Fruit fly (Drosophila melanogaster) whole organism, embryonic: ENCODE results near the gene Bfc.
A peak's percentile ranks its signal among the peaks of the same experiment; 100 is the strongest.

ENCODE experiments used
- ATbp ChIP-seq: fragments of 200-800 bp; sonication (Bioruptor generic); optimal IDR thresholded peaks from 2 replicates; lab custom pipeline; 2017; ENCODE audit warnings: missing biosample characterization, mild to moderate bottlenecking, missing genetic modification characterization, missing genetic modification reagents
- Asciz ChIP-seq: fragments of 200-800 bp; sonication (Bioruptor generic); optimal IDR thresholded peaks from 2 replicates; lab custom pipeline; 2017; ENCODE audit warnings: missing biosample characterization, mild to moderate bottlenecking, missing genetic modification characterization, missing genetic modification reagents
- B-H1 ChIP-seq: fragments of 200-800 bp; sonication (Bioruptor generic); IDR thresholded peaks from 3 replicates; pipeline ENCODE4 v1.3.6; 2022; ENCODE audit warnings: missing biosample characterization, missing genetic modification characterization
- B-H2 ChIP-seq: fragments of 200-800 bp; sonication (Bioruptor generic); optimal IDR thresholded peaks from 2 replicates; lab custom pipeline; 2018; ENCODE audit warnings: missing biosample characterization, mild to moderate bottlenecking, missing genetic modification characterization
- CG10267 ChIP-seq: fragments of 200-800 bp; sonication (Bioruptor generic); optimal IDR thresholded peaks from 2 replicates; lab custom pipeline; 2018; ENCODE audit warnings: missing biosample characterization, mild to moderate bottlenecking, missing genetic modification characterization, moderate library complexity
- CG11723 ChIP-seq: fragments of 200-800 bp; sonication (Bioruptor generic); optimal IDR thresholded peaks from 2 replicates; lab custom pipeline; 2017; ENCODE audit warnings: missing biosample characterization, mild to moderate bottlenecking, missing genetic modification characterization
- CG13123 ChIP-seq: fragments of 200-800 bp; sonication (Bioruptor generic); optimal IDR thresholded peaks from 2 replicates; lab custom pipeline; 2016; ENCODE audit warnings: missing biosample characterization, missing genetic modification characterization
- CG13624 ChIP-seq: fragments of 200-800 bp; sonication (Bioruptor generic); optimal IDR thresholded peaks from 2 replicates; lab custom pipeline; 2016; ENCODE audit warnings: missing biosample characterization, missing genetic modification characterization
- CG14860 ChIP-seq: fragments of 200-800 bp; sonication (Bioruptor generic); IDR thresholded peaks from 3 replicates; pipeline ENCODE4 v1.3.6; 2022; ENCODE audit warnings: missing biosample characterization, missing genetic modification characterization; ENCODE audit not compliant: partially characterized antibody
- CG1529 ChIP-seq: fragments of 200-800 bp; sonication (Bioruptor generic); optimal IDR thresholded peaks from 3 replicates; lab custom pipeline; 2018; ENCODE audit warnings: missing biosample characterization, missing genetic modification characterization
- CG17829 ChIP-seq: fragments of 200-800 bp; optimal IDR thresholded peaks from 2 replicates; lab custom pipeline; 2019; ENCODE audit warnings: missing biosample characterization, mild to moderate bottlenecking, missing genetic modification characterization, moderate library complexity
- CG1832 ChIP-seq: fragments of 200-800 bp; sonication (Bioruptor generic); optimal IDR thresholded peaks from 2 replicates; lab custom pipeline; 2017; ENCODE audit warnings: missing biosample characterization, mild to moderate bottlenecking, missing genetic modification characterization, inconsistent platforms
- CG2199 ChIP-seq: fragments of 200-800 bp; sonication (Bioruptor generic); IDR thresholded peaks from 3 replicates; pipeline ENCODE4 v1.3.6; 2022; ENCODE audit warnings: missing biosample characterization, missing genetic modification characterization
- CG2875 ChIP-seq: fragments of 200-800 bp; sonication (Bioruptor generic); optimal IDR thresholded peaks from 2 replicates; lab custom pipeline; 2017; ENCODE audit warnings: missing biosample characterization, mild to moderate bottlenecking, missing genetic modification characterization, missing genetic modification reagents
- CG33213 ChIP-seq: fragments of 200-800 bp; sonication (Bioruptor generic); optimal IDR thresholded peaks from 3 replicates; lab custom pipeline; 2016; ENCODE audit warnings: missing biosample characterization, missing genetic modification characterization
- CG42726 ChIP-seq: fragments of 200-800 bp; sonication (Bioruptor generic); IDR thresholded peaks from 2 replicates; pipeline ENCODE4 v1.3.6; 2022; ENCODE audit warnings: missing biosample characterization, missing genetic modification characterization; ENCODE audit not compliant: partially characterized antibody
- CG6175 ChIP-seq: fragments of 200-800 bp; sonication (Bioruptor generic); IDR thresholded peaks from 3 replicates; pipeline ENCODE4 v1.3.6; 2022; ENCODE audit warnings: missing biosample characterization, missing genetic modification characterization
- CG7556 ChIP-seq: fragments of 200-800 bp; sonication (Bioruptor generic); optimal IDR thresholded peaks from 2 replicates; lab custom pipeline; 2017; ENCODE audit warnings: missing biosample characterization, mild to moderate bottlenecking, missing genetic modification characterization
- CG8924 ChIP-seq: fragments of 200-800 bp; optimal IDR thresholded peaks from 3 replicates; lab custom pipeline; 2019; ENCODE audit warnings: missing biosample characterization, mild to moderate bottlenecking, missing genetic modification characterization, moderate library complexity
- CG9215 ChIP-seq: fragments of 200-800 bp; sonication (Bioruptor generic); IDR thresholded peaks from 2 replicates; pipeline ENCODE4 v1.3.6; 2022; ENCODE audit warnings: missing biosample characterization, missing genetic modification characterization
- CG9876 ChIP-seq: fragments of 200-800 bp; sonication (Bioruptor generic); optimal IDR thresholded peaks from 2 replicates; lab custom pipeline; 2016; ENCODE audit warnings: missing biosample characterization, missing genetic modification characterization
- CTCF ChIP-seq: fragments of 200-800 bp; sonication (Bioruptor generic); optimal IDR thresholded peaks from 2 replicates; lab custom pipeline; 2017; ENCODE audit warnings: missing biosample characterization, mild to moderate bottlenecking, missing genetic modification characterization, moderate library complexity
- D19A ChIP-seq: fragments of 200-800 bp; optimal IDR thresholded peaks from 3 replicates; lab custom pipeline; 2019; ENCODE audit warnings: missing biosample characterization, mild to moderate bottlenecking, missing genetic modification characterization, moderate library complexity
- D19B ChIP-seq: fragments of 200-800 bp; sonication (Bioruptor generic); optimal IDR thresholded peaks from 2 replicates; lab custom pipeline; 2017; ENCODE audit warnings: missing biosample characterization, mild to moderate bottlenecking, missing genetic modification characterization
- Dfd ChIP-seq, 2 experiments: fragments of >200 bp; optimal IDR thresholded peaks; 2 replicates each; lab custom pipeline; 2017; ENCODE audit warnings: missing biosample characterization in 2 of 2, missing genetic modification characterization in 2 of 2
- Ets97D ChIP-seq: fragments of 200-800 bp; sonication (Bioruptor generic); optimal IDR thresholded peaks from 3 replicates; lab custom pipeline; 2016; ENCODE audit warnings: missing biosample characterization, missing genetic modification characterization
- Hr39 ChIP-seq: fragments of >200 bp; optimal IDR thresholded peaks from 2 replicates; lab custom pipeline; 2017
- Hr51 ChIP-seq, 2 experiments: fragments of 200-800 bp; sonication (Bioruptor generic); optimal IDR thresholded peaks; 2 replicates in 1 of 2; 3 replicates in 1 of 2; lab custom pipeline; 2016 to 2018; ENCODE audit warnings: missing biosample characterization in 2 of 2, missing genetic modification characterization in 2 of 2, mild to moderate bottlenecking in 1 of 2, moderate library complexity in 1 of 2
- Hsf ChIP-seq: fragments of 200-800 bp; sonication (Bioruptor generic); optimal IDR thresholded peaks from 3 replicates; lab custom pipeline; 2016; ENCODE audit warnings: missing biosample characterization, missing genetic modification characterization
- Max ChIP-seq: fragments of 200-800 bp; sonication (Bioruptor generic); optimal IDR thresholded peaks from 2 replicates; lab custom pipeline; 2016; ENCODE audit warnings: missing biosample characterization, mild to moderate bottlenecking, missing genetic modification characterization
- Meics ChIP-seq: fragments of 200-800 bp; sonication (Bioruptor generic); optimal IDR thresholded peaks from 2 replicates; lab custom pipeline; 2017; ENCODE audit warnings: missing biosample characterization, mild to moderate bottlenecking, missing genetic modification characterization
- NC2α ChIP-seq: fragments of 200-800 bp; sonication (Bioruptor generic); optimal IDR thresholded peaks from 2 replicates; lab custom pipeline; 2016; ENCODE audit warnings: missing biosample characterization, missing genetic modification characterization
- Neu2 ChIP-seq: fragments of 200-800 bp; sonication (Bioruptor generic); optimal IDR thresholded peaks from 3 replicates; lab custom pipeline; 2016; ENCODE audit warnings: missing biosample characterization, missing genetic modification characterization, borderline replicate concordance
- Nf-YA ChIP-seq: fragments of 200-800 bp; sonication (Bioruptor generic); IDR thresholded peaks from 2 replicates; pipeline ENCODE4 v1.3.6; 2022; ENCODE audit warnings: missing biosample characterization, missing genetic modification characterization
- PHDP ChIP-seq: fragments of 200-800 bp; sonication (Bioruptor generic); optimal IDR thresholded peaks from 3 replicates; lab custom pipeline; 2018; ENCODE audit warnings: missing biosample characterization, mild to moderate bottlenecking, missing genetic modification characterization, moderate library complexity
- Sry-β ChIP-seq: fragments of 200-800 bp; sonication (Bioruptor generic); optimal IDR thresholded peaks from 2 replicates; lab custom pipeline; 2018; ENCODE audit warnings: missing biosample characterization, mild to moderate bottlenecking, missing genetic modification characterization, moderate library complexity
- Taf1 ChIP-seq: fragments of 200-800 bp; sonication (Bioruptor generic); IDR thresholded peaks from 2 replicates; pipeline ENCODE4 v1.3.6; 2022; ENCODE audit warnings: missing biosample characterization, missing genetic modification characterization
- dmrt11E ChIP-seq: fragments of 200-800 bp; sonication (Bioruptor generic); optimal IDR thresholded peaks from 3 replicates; lab custom pipeline; 2018; ENCODE audit warnings: missing biosample characterization, mild to moderate bottlenecking, missing genetic modification characterization, moderate library complexity
- fru ChIP-seq: fragments of >200 bp; optimal IDR thresholded peaks from 2 replicates; lab custom pipeline; 2017
- gem ChIP-seq: fragments of 200-800 bp; sonication (Bioruptor generic); optimal IDR thresholded peaks from 2 replicates; lab custom pipeline; 2019; ENCODE audit warnings: missing biosample characterization, mild to moderate bottlenecking, missing genetic modification characterization, moderate library complexity
- gfzf ChIP-seq: fragments of 200-800 bp; sonication (Bioruptor generic); optimal IDR thresholded peaks from 2 replicates; lab custom pipeline; 2016; ENCODE audit warnings: missing biosample characterization, mild to moderate bottlenecking, missing genetic modification characterization, moderate library complexity
- ham ChIP-seq: fragments of 200-800 bp; sonication (Bioruptor generic); IDR thresholded peaks from 2 replicates; pipeline ENCODE4 v1.3.6; 2022; ENCODE audit warnings: missing biosample characterization, missing genetic modification characterization
- jumu ChIP-seq: fragments of 200-800 bp; sonication (Bioruptor generic); optimal IDR thresholded peaks from 3 replicates; lab custom pipeline; 2016; ENCODE audit warnings: missing biosample characterization, missing genetic modification characterization
- lmd ChIP-seq: fragments of 200-800 bp; sonication (Bioruptor generic); IDR thresholded peaks from 2 replicates; pipeline ENCODE4 v1.3.6; 2022; ENCODE audit warnings: missing biosample characterization, missing genetic modification characterization
- nau ChIP-seq: fragments of 200-800 bp; sonication (Bioruptor generic); optimal IDR thresholded peaks from 3 replicates; lab custom pipeline; 2017; ENCODE audit warnings: missing biosample characterization, mild to moderate bottlenecking, missing genetic modification characterization, missing genetic modification reagents
- peb ChIP-seq: fragments of 200-800 bp; sonication (Bioruptor generic); IDR thresholded peaks from 2 replicates; pipeline ENCODE4 v1.3.6; 2022; ENCODE audit warnings: missing biosample characterization, missing genetic modification characterization
- pfk ChIP-seq: fragments of 200-800 bp; sonication (Bioruptor generic); optimal IDR thresholded peaks from 2 replicates; lab custom pipeline; 2018; ENCODE audit warnings: missing biosample characterization, mild to moderate bottlenecking, missing genetic modification characterization, moderate library complexity
- ro ChIP-seq: fragments of 200-800 bp; sonication (Bioruptor generic); IDR thresholded peaks from 2 replicates; pipeline ENCODE4 v1.3.6; 2022; ENCODE audit warnings: missing biosample characterization, missing genetic modification characterization
- sisA ChIP-seq: fragments of 200-800 bp; sonication (Bioruptor generic); IDR thresholded peaks from 2 replicates; pipeline ENCODE4 v1.3.6; 2022; ENCODE audit warnings: missing biosample characterization, missing genetic modification characterization
- sna ChIP-seq: fragments of 200-800 bp; sonication (Bioruptor generic); IDR thresholded peaks from 2 replicates; pipeline ENCODE4 v1.3.6; 2022; ENCODE audit warnings: missing biosample characterization, missing genetic modification characterization; ENCODE audit not compliant: partially characterized antibody
- sqz ChIP-seq: fragments of 200-800 bp; sonication (Bioruptor generic); optimal IDR thresholded peaks from 3 replicates; lab custom pipeline; 2018; ENCODE audit warnings: missing biosample characterization, mild to moderate bottlenecking, missing genetic modification characterization

The Bfc gene

dm6 chr3L:1300076-1300635 lies 49.7 kb downstream of the Bfc start (continued):
- TF ChIP-seq Meics (GFP tag; lab: Kevin White, UChicago) (peak; percentile 80), CG33213 (peak; percentile 8), D19B (peak; percentile 18), dmrt11E (peak; percentile 90), CG17829 (tag; lab: Kevin White, UChicago) (peak; percentile 94), Nf-YA (GFP tag; lab: Robert Waterston, UW) (no peak), B-H1 (GFP tag; lab: Robert Waterston, UW) (peak; percentile 62; the same call in 1 of the 3 replicates), CG9215 (peak; percentile 56), sqz (GFP tag; lab: Kevin White, UChicago) (no peak), D19A (tag; lab: Kevin White, UChicago) (peak; percentile 88), CG13123 (GFP tag; lab: Kevin White, UChicago) (peak; percentile 42), Neu2 (GFP tag; lab: Kevin White, UChicago) (no peak), Taf1 (GFP tag; lab: Robert Waterston, UW) (peak; percentile 39; the same call in 1 of the 2 replicates), Hr39 (no peak), CG1529 (peak; percentile 77), lmd (GFP tag; lab: Robert Waterston, UW) (peak; percentile 83), Sry-β (no peak), gem (peak; percentile 92), Hr51 (GFP tag; optimal IDR thresholded peaks at IDR 0.05; lab: Kevin White, UChicago) (peak; percentile 27 to 82), CG1832 (no peak), Asciz (GFP tag; lab: Kevin White, UChicago) (peak; percentile 74), CG2199 (GFP tag; lab: Robert Waterston, UW) (0 out of 3 replicates have a peak, but pooled peaks have one; percentile 54), jumu (no peak), CTCF (peak; percentile 39), peb (GFP tag; lab: Robert Waterston, UW) (peak; percentile 70; the same call in 1 of the 2 replicates), CG2875 (GFP tag; lab: Kevin White, UChicago) (peak; percentile 81), gfzf (GFP tag; lab: Kevin White, UChicago) (no peak), CG7556 (peak; percentile 89), ATbp (GFP tag; lab: Kevin White, UChicago) (peak; percentile 84), CG13624 (GFP tag; lab: Kevin White, UChicago) (peak; percentile 26), CG11723 (peak; percentile 65), sisA (GFP tag; lab: Robert Waterston, UW) (peak; percentile 62), fru (no peak), CG9876 (GFP tag; lab: Kevin White, UChicago) (no peak), CG14860 (GFP tag; lab: Robert Waterston, UW) (no peak), ro (peak; percentile 61; the same call in 1 of the 2 replicates), NC2α (GFP tag; lab: Kevin White, UChicago) (no peak), sna (no peak), CG8924 (tag; lab: Kevin White, UChicago) (peak; percentile 92), Max (GFP tag; lab: Kevin White, UChicago) (peak; percentile 80), CG10267 (tag; lab: Kevin White, UChicago) (peak; percentile 84), PHDP (peak; percentile 85), pfk (GFP tag; lab: Kevin White, UChicago) (peak; percentile 1), CG42726 (GFP tag; lab: Robert Waterston, UW) (no peak), ham (GFP tag; lab: Robert Waterston, UW) (no peak), nau (GFP tag; lab: Kevin White, UChicago) (no peak), B-H2 (GFP tag; lab: Kevin White, UChicago) (no peak), CG6175 (GFP tag; lab: Robert Waterston, UW) (no peak), Ets97D (GFP tag; lab: Kevin White, UChicago) (peak; percentile 19), Dfd (GFP tag; optimal IDR thresholded peaks at IDR 0.05; lab: Kevin White, UChicago) (no peak), Hsf (GFP tag; lab: Kevin White, UChicago) (peak; percentile 50)
